Worm (Caenorhabditis elegans) whole organism, L1 larva: ENCODE data around the gene calu-1.

Experiments
- C34B4.2 ChIP-seq: sonication (generic microtip); optimal IDR thresholded peaks from 2 replicates; lab custom pipeline; 2017; ENCODE audit warnings: mild to moderate bottlenecking, missing genetic modification characterization, missing compliant biosample characterization
- alr-1 ChIP-seq: fragments of 200-800 bp; sonication (Bioruptor generic); optimal IDR thresholded peaks from 2 replicates; lab custom pipeline; 2018; ENCODE audit warnings: borderline replicate concordance, mild to moderate bottlenecking, missing genetic modification characterization, missing compliant biosample characterization
- ceh-63 ChIP-seq: fragments of 200-800 bp; sonication (Bioruptor generic); optimal IDR thresholded peaks from 2 replicates; lab custom pipeline; 2018; ENCODE audit warnings: mild to moderate bottlenecking, missing genetic modification characterization, missing compliant biosample characterization
- ceh-82 ChIP-seq, 3 experiments: fragments of 150-350 bp in 1 of 3; sonication (generic microtip) in 2 of 3; optimal IDR thresholded peaks; 2 replicates each; lab custom pipeline; 2014 to 2017; ENCODE audit warnings: missing biosample characterization in 3 of 3, missing genetic modification characterization in 3 of 3
- ceh-90 ChIP-seq: sonication (generic microtip); optimal IDR thresholded peaks from 2 replicates; lab custom pipeline; 2016; ENCODE audit warnings: missing genetic modification characterization, missing compliant biosample characterization
- dpl-1 ChIP-seq, 3 experiments: fragments of 150-350 bp in 2 of 3; sonication (generic microtip) in 1 of 3; optimal IDR thresholded peaks; 2 replicates each; lab custom pipeline; 2014 to 2017; ENCODE audit warnings: missing biosample characterization in 3 of 3, missing genetic modification characterization in 3 of 3, missing genetic modification reagents in 3 of 3
- efl-1 ChIP-seq, 4 experiments: fragments of 150-350 bp; optimal IDR thresholded peaks in 3 of 4; peaks in 1 of 4; 1 replicate in 1 of 4; 2 replicates in 3 of 4; lab custom pipeline; 2014; ENCODE audit warnings: missing biosample characterization in 2 of 4, missing genetic modification characterization in 2 of 4, missing genetic modification reagents in 2 of 4
- elt-2 ChIP-seq: sonication (generic microtip); optimal IDR thresholded peaks from 2 replicates; lab custom pipeline; 2016; ENCODE audit warnings: missing genetic modification characterization, mild to moderate bottlenecking, inconsistent platforms, missing compliant biosample characterization, missing genetic modification reagents
- elt-3 ChIP-seq, 6 experiments: fragments of 150-350 bp in 1 of 6; sonication (generic microtip); optimal IDR thresholded peaks; 2 replicates each; lab custom pipeline; 2017 to 2018; ENCODE audit warnings: missing biosample characterization in 6 of 6, missing genetic modification characterization in 6 of 6, inconsistent platforms in 1 of 6
- fkh-8 ChIP-seq: sonication (generic microtip); optimal IDR thresholded peaks from 2 replicates; lab custom pipeline; 2016; ENCODE audit warnings: mild to moderate bottlenecking, missing genetic modification characterization, missing compliant biosample characterization
- lin-13 ChIP-seq: fragments of 150-350 bp; optimal IDR thresholded peaks from 2 replicates; lab custom pipeline; 2014; ENCODE audit warnings: missing biosample characterization, missing genetic modification reagents, missing genetic modification characterization
- lin-14 ChIP-seq: fragments of 200-800 bp; sonication (Bioruptor generic); optimal IDR thresholded peaks from 2 replicates; lab custom pipeline; 2018; ENCODE audit warnings: mild to moderate bottlenecking, missing genetic modification characterization, moderate library complexity, missing compliant biosample characterization
- lin-15B ChIP-seq: fragments of 150-350 bp; sonication (generic microtip); optimal IDR thresholded peaks from 3 replicates; lab custom pipeline; 2014; ENCODE audit warnings: missing biosample characterization, missing genetic modification characterization
- lin-35 ChIP-seq, 2 experiments: fragments of 150-350 bp; optimal IDR thresholded peaks; 2 replicates each; lab custom pipeline; 2014; ENCODE audit warnings: missing biosample characterization in 2 of 2, missing genetic modification characterization in 2 of 2, missing genetic modification reagents in 2 of 2
- lin-39 ChIP-seq: fragments of 150-350 bp; optimal IDR thresholded peaks from 2 replicates; lab custom pipeline; 2014; ENCODE audit warnings: missing biosample characterization, missing genetic modification reagents, missing genetic modification characterization
- lir-3 ChIP-seq: sonication (generic microtip); optimal IDR thresholded peaks from 2 replicates; lab custom pipeline; 2016; ENCODE audit warnings: mild to moderate bottlenecking, missing genetic modification characterization, moderate library complexity, missing compliant biosample characterization; ENCODE audit not compliant: poor library complexity
- mab-9 ChIP-seq: fragments of 200-800 bp; sonication (Bioruptor generic); IDR thresholded peaks from 2 replicates; pipeline ENCODE4 v1.3.6; 2022; ENCODE audit warnings: missing genetic modification reagents, missing genetic modification characterization, missing compliant biosample characterization
- mef-2 ChIP-seq: fragments of 150-350 bp; optimal IDR thresholded peaks from 2 replicates; lab custom pipeline; 2014; ENCODE audit warnings: missing biosample characterization, missing genetic modification characterization
- nhr-11 ChIP-seq: fragments of 150-350 bp; optimal IDR thresholded peaks from 2 replicates; lab custom pipeline; 2014; ENCODE audit warnings: missing biosample characterization, missing genetic modification characterization
- nhr-12 ChIP-seq: sonication (generic microtip); optimal IDR thresholded peaks from 2 replicates; lab custom pipeline; 2017; ENCODE audit warnings: missing biosample characterization, missing genetic modification characterization
- nhr-20 ChIP-seq: sonication (generic microtip); optimal IDR thresholded peaks from 2 replicates; lab custom pipeline; 2016; ENCODE audit warnings: mild to moderate bottlenecking, missing genetic modification characterization, missing compliant biosample characterization
- nhr-237 ChIP-seq: fragments of 150-350 bp; optimal IDR thresholded peaks from 2 replicates; lab custom pipeline; 2014; ENCODE audit warnings: missing biosample characterization, missing genetic modification characterization
- nhr-28 ChIP-seq: fragments of 150-350 bp; optimal IDR thresholded peaks from 2 replicates; lab custom pipeline; 2014; ENCODE audit warnings: missing biosample characterization, missing genetic modification characterization
- nhr-71 ChIP-seq: sonication (generic microtip); optimal IDR thresholded peaks from 2 replicates; lab custom pipeline; 2016; ENCODE audit warnings: mild to moderate bottlenecking, missing genetic modification characterization, moderate library complexity, missing compliant biosample characterization
- nhr-76 ChIP-seq: sonication (generic microtip); optimal IDR thresholded peaks from 2 replicates; lab custom pipeline; 2017; ENCODE audit warnings: missing biosample characterization, missing genetic modification characterization
- nhr-77 ChIP-seq: fragments of 150-350 bp; optimal IDR thresholded peaks from 2 replicates; lab custom pipeline; 2014; ENCODE audit warnings: missing biosample characterization, missing genetic modification characterization
- nhr-84 ChIP-seq: sonication (generic microtip); optimal IDR thresholded peaks from 2 replicates; lab custom pipeline; 2017; ENCODE audit warnings: missing biosample characterization, missing genetic modification characterization
- nhr-90 ChIP-seq: sonication (generic microtip); optimal IDR thresholded peaks from 2 replicates; lab custom pipeline; 2016; ENCODE audit warnings: mild to moderate bottlenecking, missing genetic modification characterization, missing compliant biosample characterization; ENCODE audit not compliant: poor library complexity
- pag-3 ChIP-seq: sonication (generic microtip); optimal IDR thresholded peaks from 2 replicates; lab custom pipeline; 2017; ENCODE audit warnings: missing genetic modification characterization, mild to moderate bottlenecking, missing compliant biosample characterization, antibody characterized with exemption, borderline replicate concordance; ENCODE audit not compliant: insufficient read depth
- pax-3 ChIP-seq: fragments of 200-800 bp; sonication (Bioruptor generic); optimal IDR thresholded peaks from 2 replicates; lab custom pipeline; 2018; ENCODE audit warnings: mild to moderate bottlenecking, missing genetic modification characterization, moderate library complexity, missing compliant biosample characterization
- pqm-1 ChIP-seq: sonication (generic microtip); optimal IDR thresholded peaks from 3 replicates; lab custom pipeline; 2017; ENCODE audit warnings: missing biosample characterization, missing genetic modification characterization
- snu-23 ChIP-seq: sonication (generic microtip); optimal IDR thresholded peaks from 2 replicates; lab custom pipeline; 2016; ENCODE audit warnings: missing genetic modification characterization, missing compliant biosample characterization
- sox-4 ChIP-seq: sonication (generic microtip); optimal IDR thresholded peaks from 2 replicates; lab custom pipeline; 2016; ENCODE audit warnings: missing genetic modification characterization, missing compliant biosample characterization
- swsn-7 ChIP-seq: sonication (generic microtip); optimal IDR thresholded peaks from 2 replicates; lab custom pipeline; 2016; ENCODE audit warnings: missing genetic modification characterization, missing compliant biosample characterization
- unc-130 ChIP-seq: fragments of 150-350 bp; optimal IDR thresholded peaks from 2 replicates; lab custom pipeline; 2017; ENCODE audit warnings: missing biosample characterization, missing genetic modification characterization, inconsistent platforms
- unc-86 ChIP-seq: sonication (generic microtip); optimal IDR thresholded peaks from 2 replicates; lab custom pipeline; 2016; ENCODE audit warnings: missing genetic modification characterization, missing compliant biosample characterization
- zag-1 ChIP-seq: fragments of 150-350 bp; optimal IDR thresholded peaks from 2 replicates; lab custom pipeline; 2014; ENCODE audit warnings: missing biosample characterization, missing genetic modification characterization
- ztf-11 ChIP-seq, 2 experiments: sonication (generic microtip); optimal IDR thresholded peaks; 2 replicates each; lab custom pipeline; 2016 to 2017; ENCODE audit warnings: missing genetic modification characterization in 2 of 2, missing biosample characterization in 1 of 2, missing compliant biosample characterization in 1 of 2
- ztf-4 ChIP-seq: fragments of 150-350 bp; optimal IDR thresholded peaks from 2 replicates; lab custom pipeline; 2014; ENCODE audit warnings: missing biosample characterization, missing genetic modification characterization

The calu-1 gene

ce11 chrX:4982009-4982625 is 11.4 kb upstream of the calu-1 start (continued):
- TF ChIP-seq lir-3 (tag; lab: Kevin White, UChicago) (no peak), pqm-1 (no peak), swsn-7 (tag; lab: Kevin White, UChicago) (peak; percentile 53), lin-39 (tag; lab: Kevin White, UChicago) (no peak), mef-2 (tag; lab: Kevin White, UChicago) (no peak), lin-13 (GFP tag; lab: Kevin White, UChicago) (no peak), C34B4.2 (tag; lab: Kevin White, UChicago) (no peak), nhr-12 (tag; lab: Kevin White, UChicago) (no peak), alr-1 (tag; lab: Kevin White, UChicago) (no peak), ztf-11 (tag; optimal IDR thresholded peaks at IDR 0.05; lab: Kevin White, UChicago) (peak in 1 of 2 experiments; percentile 28), lin-15B (no peak)
- TF ChIP-seq, all 84 proteins: peak for 23

- no peak for TF ChIP-seq ceh-63
- TF ChIP-seq unc-130 (tag; lab: Kevin White, UChicago), result no peak
- no peak for TF ChIP-seq nhr-237 (tag; lab: Kevin White, UChicago)
- no peak for TF ChIP-seq mab-9 (GFP tag; lab: Robert Waterston, UW)
- TF ChIP-seq nhr-76 (tag; lab: Kevin White, UChicago), result no peak
- TF ChIP-seq, all 84 proteins: peak for 0
Measured at ce11 chrX:4981579-4981978, 10.9 kb upstream of the calu-1 start.

- TF ChIP-seq lin-14 (GFP tag; lab: Kevin White, UChicago), result peak; percentile 55
- peak; percentile 6 for TF ChIP-seq unc-86 (tag; lab: Kevin White, UChicago)
- TF ChIP-seq sox-4, result no peak
- TF ChIP-seq efl-1 (optimal IDR thresholded peaks at IDR 0.05; lab: Kevin White, UChicago), result no peak
- TF ChIP-seq efl-1 (GFP tag; optimal IDR thresholded peaks at IDR 0.05 in 1 of 2; lab: Kevin White, UChicago), result peak in 1 of 2 experiments; percentile 23
Measured at ce11 chrX:4981059-4981458, 10.3 kb upstream of the calu-1 start.

- TF ChIP-seq ceh-90 (tag; lab: Kevin White, UChicago) (no peak), ztf-4 (tag; lab: Kevin White, UChicago) (no peak), lin-39 (tag; lab: Kevin White, UChicago) (no peak), nhr-11 (tag; lab: Kevin White, UChicago) (no peak), fkh-8 (tag; lab: Kevin White, UChicago) (no peak), efl-1 (optimal IDR thresholded peaks at IDR 0.05; lab: Kevin White, UChicago) (no peak), efl-1 (GFP tag; optimal IDR thresholded peaks at IDR 0.05 in 1 of 2; lab: Kevin White, UChicago) (no peak), pax-3 (tag; lab: Kevin White, UChicago) (no peak), alr-1 (tag; lab: Kevin White, UChicago) (no peak)
Measured at ce11 chrX:4979060-4979459, 8.3 kb upstream of the calu-1 start.

- TF ChIP-seq nhr-71 (tag; lab: Kevin White, UChicago) (no peak), pag-3 (no peak), elt-2 (tag; lab: Kevin White, UChicago) (no peak), dpl-1 (GFP tag; optimal IDR thresholded peaks at IDR 0.05; lab: Kevin White, UChicago) (no peak), nhr-90 (no peak), ceh-82 (tag; optimal IDR thresholded peaks at IDR 0.05; lab: Kevin White, UChicago) (no peak), elt-3 (tag; optimal IDR thresholded peaks at IDR 0.05; lab: Kevin White, UChicago) (no peak), C34B4.2 (tag; lab: Kevin White, UChicago) (no peak), nhr-84 (tag; lab: Kevin White, UChicago) (no peak), snu-23 (no peak), efl-1 (optimal IDR thresholded peaks at IDR 0.05; lab: Kevin White, UChicago) (no peak), efl-1 (GFP tag; optimal IDR thresholded peaks at IDR 0.05 in 1 of 2; lab: Kevin White, UChicago) (no peak), lin-35 (GFP tag; optimal IDR thresholded peaks at IDR 0.05; lab: Kevin White, UChicago) (no peak), zag-1 (tag; lab: Kevin White, UChicago) (no peak), nhr-20 (tag; lab: Kevin White, UChicago) (no peak), alr-1 (tag; lab: Kevin White, UChicago) (no peak), nhr-28 (tag; lab: Kevin White, UChicago) (no peak), nhr-77 (tag; lab: Kevin White, UChicago) (no peak), swsn-7 (tag; lab: Kevin White, UChicago) (no peak), nhr-237 (tag; lab: Kevin White, UChicago) (no peak)
Measured at ce11 chrX:4978103-4978502, 7.4 kb upstream of the calu-1 start.
